Fruit fly (Drosophila melanogaster) whole organism, adult: ENCODE results near the gene CG31915.

ENCODE experiments used
- CG11617 ChIP-seq: fragments of 200-800 bp; sonication (Bioruptor generic); optimal IDR thresholded peaks from 2 replicates; lab custom pipeline; 2017; ENCODE audit warnings: mild to moderate bottlenecking, missing biosample characterization, missing genetic modification reagents, missing genetic modification characterization
- CG12768 ChIP-seq: fragments of 200-800 bp; sonication (Bioruptor generic); optimal IDR thresholded peaks from 2 replicates; lab custom pipeline; 2017; ENCODE audit warnings: missing biosample characterization, missing genetic modification characterization, mild to moderate bottlenecking, moderate library complexity, missing genetic modification reagents
- CG14711 ChIP-seq: fragments of 200-800 bp; sonication (Bioruptor generic); optimal IDR thresholded peaks from 2 replicates; lab custom pipeline; 2018; ENCODE audit warnings: missing biosample characterization, mild to moderate bottlenecking, missing genetic modification characterization, moderate library complexity
- CG1620 ChIP-seq: fragments of 200-800 bp; sonication (Bioruptor generic); optimal IDR thresholded peaks from 2 replicates; lab custom pipeline; 2016; ENCODE audit warnings: missing biosample characterization, missing genetic modification characterization
- CG33017 ChIP-seq: fragments of 200-800 bp; sonication (Bioruptor generic); optimal IDR thresholded peaks from 2 replicates; lab custom pipeline; 2018; ENCODE audit warnings: missing biosample characterization, mild to moderate bottlenecking, missing genetic modification characterization, moderate library complexity
- CG5204 ChIP-seq: fragments of 200-800 bp; sonication (Bioruptor generic); optimal IDR thresholded peaks from 2 replicates; lab custom pipeline; 2016; ENCODE audit warnings: missing biosample characterization, missing genetic modification characterization
- CG7045 ChIP-seq: fragments of 200-800 bp; sonication (Bioruptor generic); optimal IDR thresholded peaks from 2 replicates; lab custom pipeline; 2017; ENCODE audit warnings: missing biosample characterization, mild to moderate bottlenecking, missing genetic modification characterization
- CG7101 ChIP-seq: fragments of 200-800 bp; sonication (Bioruptor generic); optimal IDR thresholded peaks from 2 replicates; lab custom pipeline; 2018; ENCODE audit warnings: missing biosample characterization, mild to moderate bottlenecking, missing genetic modification characterization, moderate library complexity
- Clk ChIP-seq: fragments of 200-800 bp; sonication (Bioruptor generic); optimal IDR thresholded peaks from 2 replicates; lab custom pipeline; 2017; ENCODE audit warnings: missing biosample characterization, missing genetic modification characterization
- Crg-1 ChIP-seq: fragments of 200-800 bp; sonication (Bioruptor generic); optimal IDR thresholded peaks from 2 replicates; lab custom pipeline; 2016; ENCODE audit warnings: missing biosample characterization, missing genetic modification characterization
- Hr96 ChIP-seq: fragments of 200-800 bp; sonication (Bioruptor generic); optimal IDR thresholded peaks from 2 replicates; lab custom pipeline; 2016; ENCODE audit warnings: missing biosample characterization, missing genetic modification characterization
- Mnt ChIP-seq: fragments of 200-800 bp; sonication (Bioruptor generic); optimal IDR thresholded peaks from 2 replicates; lab custom pipeline; 2016; ENCODE audit warnings: missing biosample characterization, mild to moderate bottlenecking, missing genetic modification characterization
- bab1 ChIP-seq: fragments of 200-800 bp; sonication (Bioruptor generic); optimal IDR thresholded peaks from 3 replicates; lab custom pipeline; 2019; ENCODE audit warnings: missing biosample characterization, mild to moderate bottlenecking, missing genetic modification characterization, moderate library complexity
- cic ChIP-seq: fragments of 200-800 bp; sonication (Bioruptor generic); optimal IDR thresholded peaks from 2 replicates; lab custom pipeline; 2017; ENCODE audit warnings: missing biosample characterization, mild to moderate bottlenecking, missing genetic modification characterization, moderate library complexity
- cnc ChIP-seq, 2 experiments: fragments of >200 bp; optimal IDR thresholded peaks; 2 replicates each; lab custom pipeline; 2017
- kay ChIP-seq: fragments of 200-800 bp; sonication (Bioruptor generic); peaks from one replicate; lab custom pipeline; 2016; ENCODE audit warnings: missing biosample characterization, missing genetic modification characterization, borderline replicate concordance
- ovo ChIP-seq: fragments of 200-800 bp; sonication (Bioruptor generic); optimal IDR thresholded peaks from 2 replicates; lab custom pipeline; 2016; ENCODE audit warnings: missing biosample characterization, missing genetic modification characterization
- pad ChIP-seq: fragments of 200-800 bp; sonication (Bioruptor generic); optimal IDR thresholded peaks from 3 replicates; lab custom pipeline; 2017; ENCODE audit warnings: missing biosample characterization, missing genetic modification characterization, mild to moderate bottlenecking, moderate library complexity, missing genetic modification reagents
- tj ChIP-seq: fragments of 200-800 bp; sonication (Bioruptor generic); optimal IDR thresholded peaks from 3 replicates; lab custom pipeline; 2017; ENCODE audit warnings: missing biosample characterization, mild to moderate bottlenecking, missing genetic modification characterization, moderate library complexity
- toe ChIP-seq: fragments of 200-800 bp; sonication (Bioruptor generic); optimal IDR thresholded peaks from 2 replicates; lab custom pipeline; 2016; ENCODE audit warnings: missing biosample characterization, missing genetic modification characterization

The CG31915 gene

dm6 chr2L:5542944-5543515, 15.1 kb downstream of the CG31915 start:
- TF ChIP-seq CG11617 (no peak), Mnt (no peak), bab1 (GFP tag; lab: Kevin White, UChicago) (no peak), CG1620 (GFP tag; lab: Kevin White, UChicago) (no peak), CG5204 (GFP tag; lab: Kevin White, UChicago) (no peak), CG12768 (GFP tag; lab: Kevin White, UChicago) (no peak), CG7045 (GFP tag; lab: Kevin White, UChicago) (peak; percentile 5), pad (GFP tag; lab: Kevin White, UChicago) (peak; percentile 97)

- TF ChIP-seq CG12768 (GFP tag; lab: Kevin White, UChicago) (no peak), pad (GFP tag; lab: Kevin White, UChicago) (no peak), bab1 (GFP tag; lab: Kevin White, UChicago) (no peak), CG1620 (GFP tag; lab: Kevin White, UChicago) (no peak), CG11617 (no peak), cic (GFP tag; lab: Kevin White, UChicago) (no peak), cnc (optimal IDR thresholded peaks at IDR 0.05; lab: Kevin White, UChicago) (no peak), tj (GFP tag; lab: Kevin White, UChicago) (no peak), CG5204 (GFP tag; lab: Kevin White, UChicago) (no peak)
These were observed 18.2 kb downstream of the CG31915 start for dm6 chr2L:5546207-5546517.

dm6 chr2L:5546518-5547287, 18.8 kb downstream of the CG31915 start, which contains the start of gene Oscillin:
Gene Oscillin (plus strand): TSS chr2L:5547086.
- TF ChIP-seq Crg-1 (GFP tag; lab: Kevin White, UChicago) = no peak
- TF ChIP-seq cnc (optimal IDR thresholded peaks at IDR 0.05; lab: Kevin White, UChicago) = peak in 1 of 2 experiments; percentile 21
- TF ChIP-seq bab1 (GFP tag; lab: Kevin White, UChicago) = peak; percentile 65
- peak; percentile 93 for TF ChIP-seq CG14711 (tag; lab: Kevin White, UChicago)
- peak; percentile 87 for TF ChIP-seq kay (GFP tag; lab: Kevin White, UChicago)
- TF ChIP-seq CG1620 (GFP tag; lab: Kevin White, UChicago) = no peak
- no peak for TF ChIP-seq tj (GFP tag; lab: Kevin White, UChicago)
- TF ChIP-seq CG5204 (GFP tag; lab: Kevin White, UChicago) = peak; percentile 27
- TF ChIP-seq pad (GFP tag; lab: Kevin White, UChicago) = peak; percentile 31
- no peak for TF ChIP-seq Mnt
- TF ChIP-seq Hr96 = no peak
- TF ChIP-seq CG11617 = peak; percentile 43
- no peak for TF ChIP-seq ovo
- TF ChIP-seq toe (GFP tag; lab: Kevin White, UChicago) = no peak
- TF ChIP-seq cic (GFP tag; lab: Kevin White, UChicago) = no peak
- peak; percentile 31 for TF ChIP-seq CG7101 (tag; lab: Kevin White, UChicago)
- peak; percentile 59 for TF ChIP-seq CG7045 (GFP tag; lab: Kevin White, UChicago)
- no peak for TF ChIP-seq CG33017 (tag; lab: Kevin White, UChicago)
- peak; percentile 36 for TF ChIP-seq CG12768 (GFP tag; lab: Kevin White, UChicago)
- no peak for TF ChIP-seq Clk (GFP tag; lab: Kevin White, UChicago)

dm6 chr2L:5547288-5547777, 19.4 kb downstream of the CG31915 start:
- no peak for TF ChIP-seq Clk (GFP tag; lab: Kevin White, UChicago)
- peak; percentile 0 for TF ChIP-seq Crg-1 (GFP tag; lab: Kevin White, UChicago)
- TF ChIP-seq CG11617 = no peak
- no peak for TF ChIP-seq cnc (optimal IDR thresholded peaks at IDR 0.05; lab: Kevin White, UChicago)
- TF ChIP-seq CG12768 (GFP tag; lab: Kevin White, UChicago) = peak; percentile 45
- TF ChIP-seq toe (GFP tag; lab: Kevin White, UChicago) = peak; percentile 40
- TF ChIP-seq CG7045 (GFP tag; lab: Kevin White, UChicago) = peak; percentile 10
- peak; percentile 46 for TF ChIP-seq CG7101 (tag; lab: Kevin White, UChicago)
- TF ChIP-seq CG33017 (tag; lab: Kevin White, UChicago) = peak; percentile 34
- TF ChIP-seq Hr96 = no peak
- TF ChIP-seq ovo = peak; percentile 7
- peak; percentile 80 for TF ChIP-seq tj (GFP tag; lab: Kevin White, UChicago)
- TF ChIP-seq cic (GFP tag; lab: Kevin White, UChicago) = peak; percentile 96
- no peak for TF ChIP-seq CG5204 (GFP tag; lab: Kevin White, UChicago)
- no peak for TF ChIP-seq pad (GFP tag; lab: Kevin White, UChicago)
- TF ChIP-seq bab1 (GFP tag; lab: Kevin White, UChicago) = no peak
- TF ChIP-seq CG14711 (tag; lab: Kevin White, UChicago) = no peak
- no peak for TF ChIP-seq CG1620 (GFP tag; lab: Kevin White, UChicago)
- peak; percentile 21 for TF ChIP-seq kay (GFP tag; lab: Kevin White, UChicago)
- TF ChIP-seq Mnt = peak; percentile 5

dm6 chr2L:5550735-5551134, 22.8 kb downstream of the CG31915 start, which contains the start of gene CG14014:
Gene CG14014 (minus strand): TSS chr2L:5550835.
- no peak for TF ChIP-seq Mnt
- TF ChIP-seq CG7045 (GFP tag; lab: Kevin White, UChicago) = no peak
- no peak for TF ChIP-seq CG33017 (tag; lab: Kevin White, UChicago)
- no peak for TF ChIP-seq CG5204 (GFP tag; lab: Kevin White, UChicago)
- TF ChIP-seq CG14711 (tag; lab: Kevin White, UChicago) = no peak
- TF ChIP-seq toe (GFP tag; lab: Kevin White, UChicago) = no peak
- TF ChIP-seq kay (GFP tag; lab: Kevin White, UChicago) = no peak
- no peak for TF ChIP-seq tj (GFP tag; lab: Kevin White, UChicago)
- TF ChIP-seq cnc (optimal IDR thresholded peaks at IDR 0.05; lab: Kevin White, UChicago) = no peak
- TF ChIP-seq Clk (GFP tag; lab: Kevin White, UChicago) = no peak
- no peak for TF ChIP-seq CG12768 (GFP tag; lab: Kevin White, UChicago)
- no peak for TF ChIP-seq ovo
